Fruit fly (Drosophila melanogaster) whole organism, pupa: ENCODE measurements around the gene spas.

Experiments
- CG10348 ChIP-seq: fragments of 200-800 bp; sonication (Bioruptor generic); IDR thresholded peaks from 2 replicates; pipeline ENCODE4 v1.3.6; 2022; ENCODE audit warnings: missing biosample characterization, missing genetic modification characterization
- CG12605 ChIP-seq: fragments of 200-800 bp; sonication (Bioruptor generic); IDR thresholded peaks from 2 replicates; pipeline ENCODE4 v1.3.6; 2022; ENCODE audit warnings: missing biosample characterization, missing genetic modification characterization
- CG13204 ChIP-seq: fragments of 200-800 bp; sonication (Bioruptor generic); optimal IDR thresholded peaks from 2 replicates; lab custom pipeline; 2018; ENCODE audit warnings: missing biosample characterization, mild to moderate bottlenecking, missing genetic modification characterization, moderate library complexity
- CG14655 ChIP-seq: fragments of 200-800 bp; sonication (Bioruptor generic); optimal IDR thresholded peaks from 3 replicates; lab custom pipeline; 2017; ENCODE audit warnings: mild to moderate bottlenecking, missing biosample characterization, missing genetic modification reagents, missing genetic modification characterization
- CG15710 ChIP-seq: fragments of 200-800 bp; sonication (Bioruptor generic); optimal IDR thresholded peaks from 2 replicates; lab custom pipeline; 2018; ENCODE audit warnings: missing biosample characterization, mild to moderate bottlenecking, missing genetic modification characterization, moderate library complexity
- CG17806 ChIP-seq: fragments of 200-800 bp; sonication (Bioruptor generic); optimal IDR thresholded peaks from 2 replicates; lab custom pipeline; 2018; ENCODE audit warnings: missing biosample characterization, mild to moderate bottlenecking, missing genetic modification characterization, moderate library complexity
- CG32121 ChIP-seq: fragments of 200-800 bp; sonication (Bioruptor generic); IDR thresholded peaks from 2 replicates; pipeline ENCODE4 v1.3.6; 2022; ENCODE audit warnings: missing biosample characterization, missing genetic modification characterization
- CG34367 ChIP-seq: fragments of 200-800 bp; sonication (Bioruptor generic); optimal IDR thresholded peaks from 2 replicates; lab custom pipeline; 2018; ENCODE audit warnings: missing biosample characterization, mild to moderate bottlenecking, missing genetic modification characterization
- CG4496 ChIP-seq: fragments of 200-800 bp; sonication (Bioruptor generic); IDR thresholded peaks from 3 replicates; pipeline ENCODE4 v1.3.6; 2022; ENCODE audit warnings: missing biosample characterization, missing genetic modification characterization
- CG8159 ChIP-seq: fragments of 200-800 bp; sonication (Bioruptor generic); optimal IDR thresholded peaks from 3 replicates; lab custom pipeline; 2018; ENCODE audit warnings: missing biosample characterization, mild to moderate bottlenecking, missing genetic modification characterization, moderate library complexity
- CG8301 ChIP-seq: fragments of 200-800 bp; sonication (Bioruptor generic); optimal IDR thresholded peaks from 2 replicates; lab custom pipeline; 2018; ENCODE audit warnings: missing biosample characterization, mild to moderate bottlenecking, missing genetic modification characterization
- CG9948 ChIP-seq: fragments of 200-800 bp; sonication (Bioruptor generic); optimal IDR thresholded peaks from 2 replicates; lab custom pipeline; 2018; ENCODE audit warnings: missing biosample characterization, mild to moderate bottlenecking, missing genetic modification characterization, moderate library complexity
- D1 ChIP-seq: fragments of 200-800 bp; sonication (Bioruptor generic); optimal IDR thresholded peaks from 2 replicates; lab custom pipeline; 2018; ENCODE audit warnings: missing biosample characterization, mild to moderate bottlenecking, missing genetic modification characterization, moderate library complexity
- EcR ChIP-seq: fragments of 200-800 bp; sonication (Bioruptor generic); optimal IDR thresholded peaks from 3 replicates; lab custom pipeline; 2019; ENCODE audit warnings: missing biosample characterization, missing genetic modification characterization, mild to moderate bottlenecking, moderate library complexity, missing genetic modification reagents
- Ets98B ChIP-seq: fragments of 200-800 bp; sonication (Bioruptor generic); IDR thresholded peaks from 2 replicates; pipeline ENCODE4 v1.3.6; 2022; ENCODE audit warnings: missing biosample characterization, missing genetic modification characterization
- Pif1A ChIP-seq: fragments of 200-800 bp; sonication (Bioruptor generic); optimal IDR thresholded peaks from 3 replicates; lab custom pipeline; 2016; ENCODE audit warnings: missing biosample characterization, missing genetic modification characterization
- Pif1B ChIP-seq: fragments of 200-800 bp; sonication (Bioruptor generic); optimal IDR thresholded peaks from 3 replicates; lab custom pipeline; 2016; ENCODE audit warnings: missing biosample characterization, missing genetic modification characterization
- Snoo ChIP-seq: fragments of 200-800 bp; sonication (Bioruptor generic); optimal IDR thresholded peaks from 3 replicates; lab custom pipeline; 2017; ENCODE audit warnings: missing biosample characterization, mild to moderate bottlenecking, missing genetic modification characterization, inconsistent platforms
- fd96Ca ChIP-seq: fragments of 200-800 bp; sonication (Bioruptor generic); IDR thresholded peaks from 3 replicates; pipeline ENCODE4 v1.3.6; 2022; ENCODE audit warnings: missing biosample characterization, missing genetic modification characterization
- gl ChIP-seq: fragments of 200-800 bp; sonication (Bioruptor generic); optimal IDR thresholded peaks from 2 replicates; lab custom pipeline; 2018; ENCODE audit warnings: missing biosample characterization, mild to moderate bottlenecking, missing genetic modification characterization
- rn ChIP-seq: fragments of 200-800 bp; sonication (Bioruptor generic); IDR thresholded peaks from 2 replicates; pipeline ENCODE4 v1.3.6; 2022; ENCODE audit warnings: missing biosample characterization, missing genetic modification characterization

spas gene

dm6 chr3R:24017648-24018047 is 20.4 kb upstream of the spas start:
- TF ChIP-seq CG17806 (tag; lab: Kevin White, UChicago): peak; percentile 14
- TF ChIP-seq Pif1A (GFP tag; lab: Kevin White, UChicago): peak; percentile 9
- TF ChIP-seq CG14655 (GFP tag; lab: Kevin White, UChicago): peak; percentile 29
- no peak for TF ChIP-seq CG32121 (GFP tag; lab: Robert Waterston, UW)
- TF ChIP-seq CG4496 (GFP tag; lab: Robert Waterston, UW): no peak
- TF ChIP-seq CG8159 (tag; lab: Kevin White, UChicago): no peak
- no peak for TF ChIP-seq CG9948 (tag; lab: Kevin White, UChicago)
- no peak for TF ChIP-seq Snoo
- no peak for TF ChIP-seq rn
- TF ChIP-seq fd96Ca (GFP tag; lab: Robert Waterston, UW): no peak
- TF ChIP-seq CG12605: no peak
- TF ChIP-seq CG10348 (GFP tag; lab: Robert Waterston, UW): no peak
- no peak for TF ChIP-seq CG34367 (tag; lab: Kevin White, UChicago)

dm6 chr3R:24021895-24022294 is 16.1 kb upstream of the spas start:
- no peak for TF ChIP-seq Pif1B (GFP tag; lab: Kevin White, UChicago)
- no peak for TF ChIP-seq D1 (tag; lab: Kevin White, UChicago)
- TF ChIP-seq rn: no peak
- no peak for TF ChIP-seq CG14655 (GFP tag; lab: Kevin White, UChicago)
- TF ChIP-seq CG9948 (tag; lab: Kevin White, UChicago): no peak
- no peak for TF ChIP-seq CG34367 (tag; lab: Kevin White, UChicago)
- TF ChIP-seq CG13204: no peak
- no peak for TF ChIP-seq CG12605
- no peak for TF ChIP-seq CG17806 (tag; lab: Kevin White, UChicago)

- no peak for TF ChIP-seq Snoo
- TF ChIP-seq CG8159 (tag; lab: Kevin White, UChicago): peak; percentile 67
- TF ChIP-seq CG15710: peak; percentile 61
- no peak for TF ChIP-seq EcR (GFP tag; lab: Kevin White, UChicago)
- TF ChIP-seq CG4496 (GFP tag; lab: Robert Waterston, UW): no peak
- peak; percentile 27; the same call in 1 of the 2 replicates for TF ChIP-seq CG12605
- TF ChIP-seq CG9948 (tag; lab: Kevin White, UChicago): peak; percentile 69
- peak; percentile 9; the same call in 1 of the 2 replicates for TF ChIP-seq CG10348 (GFP tag; lab: Robert Waterston, UW)
- TF ChIP-seq gl (tag; lab: Kevin White, UChicago): no peak
- TF ChIP-seq fd96Ca (GFP tag; lab: Robert Waterston, UW): 0 out of 3 replicates have a peak, but pooled peaks have one; percentile 28
- 0 out of 2 replicates have a peak, but pooled peaks have one; percentile 27 for TF ChIP-seq CG32121 (GFP tag; lab: Robert Waterston, UW)
- peak; percentile 79 for TF ChIP-seq CG8301 (tag; lab: Kevin White, UChicago)
- peak; percentile 86 for TF ChIP-seq CG14655 (GFP tag; lab: Kevin White, UChicago)
- TF ChIP-seq Pif1A (GFP tag; lab: Kevin White, UChicago): peak; percentile 66
- TF ChIP-seq CG17806 (tag; lab: Kevin White, UChicago): peak; percentile 51
- no peak for TF ChIP-seq D1 (tag; lab: Kevin White, UChicago)
- TF ChIP-seq Ets98B (GFP tag; lab: Robert Waterston, UW): no peak
- peak; percentile 43 for TF ChIP-seq CG34367 (tag; lab: Kevin White, UChicago)
- TF ChIP-seq CG13204: no peak
These were observed 13.9 kb upstream of the spas start for dm6 chr3R:24024123-24024522.

- TF ChIP-seq CG8301 (tag; lab: Kevin White, UChicago) (no peak), rn (no peak), EcR (GFP tag; lab: Kevin White, UChicago) (peak; percentile 62), CG9948 (tag; lab: Kevin White, UChicago) (no peak), Snoo (no peak), CG13204 (peak; percentile 32), Pif1A (GFP tag; lab: Kevin White, UChicago) (no peak), CG4496 (GFP tag; lab: Robert Waterston, UW) (no peak), CG34367 (tag; lab: Kevin White, UChicago) (no peak), CG32121 (GFP tag; lab: Robert Waterston, UW) (no peak)
- TF ChIP-seq, all 21 proteins: peak for 2
These were observed 13.3 kb upstream of the spas start for dm6 chr3R:24024688-24025087.

dm6 chr3R:24025715-24026467 is 12.1 kb upstream of the spas start:
- TF ChIP-seq Pif1A (GFP tag; lab: Kevin White, UChicago): peak; percentile 37
- TF ChIP-seq CG4496 (GFP tag; lab: Robert Waterston, UW): 0 out of 3 replicates have a peak, but pooled peaks have one; percentile 22
- peak; percentile 26 for TF ChIP-seq CG8301 (tag; lab: Kevin White, UChicago)
- TF ChIP-seq CG14655 (GFP tag; lab: Kevin White, UChicago): peak; percentile 39
- TF ChIP-seq EcR (GFP tag; lab: Kevin White, UChicago): no peak
- TF ChIP-seq gl (tag; lab: Kevin White, UChicago): no peak
- no peak for TF ChIP-seq CG13204
- no peak for TF ChIP-seq Ets98B (GFP tag; lab: Robert Waterston, UW)
- TF ChIP-seq CG15710: no peak
- no peak for TF ChIP-seq CG32121 (GFP tag; lab: Robert Waterston, UW)
- no peak for TF ChIP-seq CG12605
- no peak for TF ChIP-seq CG34367 (tag; lab: Kevin White, UChicago)
- TF ChIP-seq CG9948 (tag; lab: Kevin White, UChicago): peak; percentile 4
- no peak for TF ChIP-seq rn
- no peak for TF ChIP-seq Snoo
- no peak for TF ChIP-seq Pif1B (GFP tag; lab: Kevin White, UChicago)
- no peak for TF ChIP-seq CG8159 (tag; lab: Kevin White, UChicago)
